Fruit fly (Drosophila melanogaster) Kc167 (cell line): ENCODE data around the gene Past1.

Source experiments
- h ChIP-seq: fragments of >200 bp; optimal IDR thresholded peaks from 3 replicates; lab custom pipeline; 2018; ENCODE audit warnings: missing external identifiers
- psq ChIP-seq: fragments of >200 bp; optimal IDR thresholded peaks from 2 replicates; lab custom pipeline; 2017; ENCODE audit warnings: missing external identifiers

DNA sequence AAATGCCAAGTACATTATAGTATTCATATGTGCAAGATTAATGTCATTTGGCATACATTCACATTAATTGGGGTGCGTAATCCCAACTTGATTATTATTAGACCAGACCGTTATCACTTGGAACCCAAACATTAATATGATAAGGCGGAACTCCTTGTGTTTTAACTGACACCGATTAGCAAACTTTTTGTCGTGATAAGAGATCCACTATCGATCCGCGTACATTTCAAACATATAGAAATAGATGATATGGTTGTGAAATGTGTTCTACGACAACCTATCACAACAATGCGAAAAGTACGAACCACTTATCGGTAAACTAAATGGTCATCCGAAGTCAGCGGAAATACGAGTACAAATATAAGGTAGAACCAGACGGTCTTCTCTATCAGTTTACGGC lies 42.1 kb downstream of the Past1 start, which contains the start of gene Ugt37A2:
- TF ChIP-seq psq (no peak), h (lab: Kevin White, UChicago) (no peak)
